Fruit fly (Drosophila melanogaster) whole organism, embryonic: ENCODE results near the gene CG7879.

ENCODE experiments used
- CG10321 ChIP-seq: fragments of 200-800 bp; sonication (Bioruptor generic); IDR thresholded peaks from 2 replicates; pipeline ENCODE4 v1.3.6; 2022; ENCODE audit warnings: missing biosample characterization, missing genetic modification characterization
- CG12155 ChIP-seq: fragments of 200-800 bp; sonication (Bioruptor generic); optimal IDR thresholded peaks from 3 replicates; lab custom pipeline; 2016; ENCODE audit warnings: missing biosample characterization, missing genetic modification characterization
- CG12299 ChIP-seq: fragments of 200-800 bp; sonication (Bioruptor generic); optimal IDR thresholded peaks from 2 replicates; lab custom pipeline; 2018; ENCODE audit warnings: missing biosample characterization, mild to moderate bottlenecking, missing genetic modification characterization
- CG12744 ChIP-seq: fragments of 200-800 bp; sonication (Bioruptor generic); optimal IDR thresholded peaks from 2 replicates; lab custom pipeline; 2016; ENCODE audit warnings: missing biosample characterization, missing genetic modification characterization
- CG13287 ChIP-seq: fragments of 200-800 bp; sonication (Bioruptor generic); IDR thresholded peaks from 2 replicates; pipeline ENCODE4 v1.3.6; 2022; ENCODE audit warnings: missing biosample characterization, missing genetic modification characterization; ENCODE audit not compliant: partially characterized antibody
- CG14014 ChIP-seq: fragments of 200-800 bp; sonication (Bioruptor generic); IDR thresholded peaks from 2 replicates; pipeline ENCODE4 v1.3.6; 2022; ENCODE audit warnings: missing biosample characterization, missing genetic modification characterization
- CG14050 ChIP-seq: fragments of 200-800 bp; sonication (Bioruptor generic); IDR thresholded peaks from 3 replicates; pipeline ENCODE4 v1.3.6; 2022; ENCODE audit warnings: missing biosample characterization, missing genetic modification characterization
- CG14441 ChIP-seq: fragments of 200-800 bp; sonication (Bioruptor generic); IDR thresholded peaks from 2 replicates; pipeline ENCODE4 v1.3.6; 2022; ENCODE audit warnings: missing biosample characterization, missing genetic modification characterization
- CG15514 ChIP-seq: fragments of 200-800 bp; sonication (Bioruptor generic); optimal IDR thresholded peaks from 3 replicates; lab custom pipeline; 2017; ENCODE audit warnings: missing biosample characterization, missing genetic modification characterization, mild to moderate bottlenecking, moderate library complexity, missing genetic modification reagents
- CG15696 ChIP-seq: fragments of 200-800 bp; sonication (Bioruptor generic); optimal IDR thresholded peaks from 2 replicates; lab custom pipeline; 2019; ENCODE audit warnings: missing biosample characterization, mild to moderate bottlenecking, missing genetic modification characterization, moderate library complexity
- CG1647 ChIP-seq: fragments of 200-800 bp; sonication (Bioruptor generic); optimal IDR thresholded peaks from 3 replicates; lab custom pipeline; 2016; ENCODE audit warnings: missing biosample characterization, missing genetic modification characterization
- CG16815 ChIP-seq: fragments of 200-800 bp; sonication (Bioruptor generic); optimal IDR thresholded peaks from 3 replicates; lab custom pipeline; 2017; ENCODE audit warnings: missing biosample characterization, mild to moderate bottlenecking, missing genetic modification characterization
- CG17328 ChIP-seq: fragments of 200-800 bp; sonication (Bioruptor generic); IDR thresholded peaks from 2 replicates; pipeline ENCODE4 v1.3.6; 2022; ENCODE audit warnings: missing biosample characterization, missing genetic modification characterization
- CG1792 ChIP-seq: fragments of 200-800 bp; sonication (Bioruptor generic); optimal IDR thresholded peaks from 2 replicates; lab custom pipeline; 2016; ENCODE audit warnings: missing biosample characterization, missing genetic modification characterization
- CG2202 ChIP-seq: fragments of 200-800 bp; sonication (Bioruptor generic); optimal IDR thresholded peaks from 2 replicates; lab custom pipeline; 2018; ENCODE audit warnings: missing biosample characterization, mild to moderate bottlenecking, missing genetic modification characterization
- CG30403 ChIP-seq: fragments of 200-800 bp; sonication (Bioruptor generic); optimal IDR thresholded peaks from 3 replicates; lab custom pipeline; 2016; ENCODE audit warnings: missing biosample characterization, missing genetic modification characterization
- CG31224 ChIP-seq: fragments of 200-800 bp; sonication (Bioruptor generic); IDR thresholded peaks from 2 replicates; pipeline ENCODE4 v1.3.6; 2022; ENCODE audit warnings: missing biosample characterization, missing genetic modification characterization
- CG31365 ChIP-seq: fragments of 200-800 bp; sonication (Bioruptor generic); optimal IDR thresholded peaks from 2 replicates; lab custom pipeline; 2018; ENCODE audit warnings: missing biosample characterization, mild to moderate bottlenecking, missing genetic modification characterization
- CG34376 ChIP-seq: fragments of 200-800 bp; sonication (Bioruptor generic); optimal IDR thresholded peaks from 2 replicates; lab custom pipeline; 2018; ENCODE audit warnings: missing biosample characterization, mild to moderate bottlenecking, missing genetic modification characterization
- CG6175 ChIP-seq: fragments of 200-800 bp; sonication (Bioruptor generic); IDR thresholded peaks from 3 replicates; pipeline ENCODE4 v1.3.6; 2022; ENCODE audit warnings: missing biosample characterization, missing genetic modification characterization
- CG7745 ChIP-seq: fragments of 200-800 bp; sonication (Bioruptor generic); optimal IDR thresholded peaks from 2 replicates; lab custom pipeline; 2018; ENCODE audit warnings: missing biosample characterization, mild to moderate bottlenecking, missing genetic modification characterization, moderate library complexity
- CG9437 ChIP-seq: fragments of 200-800 bp; sonication (Bioruptor generic); optimal IDR thresholded peaks from 2 replicates; lab custom pipeline; 2018; ENCODE audit warnings: missing biosample characterization, mild to moderate bottlenecking, missing genetic modification characterization
- CG9817 ChIP-seq: fragments of 200-800 bp; sonication (Bioruptor generic); optimal IDR thresholded peaks from 2 replicates; lab custom pipeline; 2018; ENCODE audit warnings: missing biosample characterization, mild to moderate bottlenecking, missing genetic modification characterization, moderate library complexity
- Dip3 ChIP-seq: fragments of 200-800 bp; sonication (Bioruptor generic); optimal IDR thresholded peaks from 3 replicates; lab custom pipeline; 2016; ENCODE audit warnings: missing biosample characterization, missing genetic modification characterization
- Dref ChIP-seq: fragments of 200-800 bp; sonication (Bioruptor generic); IDR thresholded peaks from 2 replicates; pipeline ENCODE4 v1.3.6; 2022; ENCODE audit warnings: missing biosample characterization, missing genetic modification characterization
- Ets97D ChIP-seq: fragments of 200-800 bp; sonication (Bioruptor generic); optimal IDR thresholded peaks from 3 replicates; lab custom pipeline; 2016; ENCODE audit warnings: missing biosample characterization, missing genetic modification characterization
- Hr3 ChIP-seq: fragments of 200-800 bp; sonication (Bioruptor generic); optimal IDR thresholded peaks from 3 replicates; lab custom pipeline; 2016; ENCODE audit warnings: missing biosample characterization, missing genetic modification characterization
- MTF-1 ChIP-seq: fragments of 200-800 bp; sonication (Bioruptor generic); optimal IDR thresholded peaks from 2 replicates; lab custom pipeline; 2018; ENCODE audit warnings: missing biosample characterization, mild to moderate bottlenecking, missing genetic modification characterization, borderline replicate concordance
- Med ChIP-seq: fragments of 200-800 bp; sonication (Bioruptor generic); peaks from one replicate; lab custom pipeline; 2016; ENCODE audit warnings: missing biosample characterization, missing genetic modification characterization, mild to moderate bottlenecking, inconsistent platforms, moderate library complexity
- NC2β ChIP-seq: fragments of 200-800 bp; sonication (Bioruptor generic); optimal IDR thresholded peaks from 2 replicates; lab custom pipeline; 2016; ENCODE audit warnings: missing biosample characterization, missing genetic modification characterization
- Nf-YA ChIP-seq: fragments of 200-800 bp; sonication (Bioruptor generic); IDR thresholded peaks from 2 replicates; pipeline ENCODE4 v1.3.6; 2022; ENCODE audit warnings: missing biosample characterization, missing genetic modification characterization
- Pdp1 ChIP-seq, 2 experiments: fragments of 200-800 bp; sonication (Bioruptor generic); optimal IDR thresholded peaks; 3 replicates each; lab custom pipeline; 2016; ENCODE audit warnings: missing biosample characterization in 2 of 2, missing genetic modification characterization in 2 of 2, mild to moderate bottlenecking in 1 of 2, moderate library complexity in 1 of 2
- Sry-δ ChIP-seq: fragments of 200-800 bp; sonication (Bioruptor generic); optimal IDR thresholded peaks from 2 replicates; lab custom pipeline; 2016; ENCODE audit warnings: missing biosample characterization, missing genetic modification characterization
- ac ChIP-seq: fragments of 200-800 bp; sonication (Bioruptor generic); optimal IDR thresholded peaks from 3 replicates; lab custom pipeline; 2017; ENCODE audit warnings: missing biosample characterization, mild to moderate bottlenecking, missing genetic modification characterization
- al ChIP-seq: fragments of 200-800 bp; sonication (Bioruptor generic); IDR thresholded peaks from 2 replicates; pipeline ENCODE4 v1.3.6; 2022; ENCODE audit warnings: missing biosample characterization, missing genetic modification characterization
- ato ChIP-seq: fragments of 200-800 bp; sonication (Bioruptor generic); IDR thresholded peaks from 2 replicates; pipeline ENCODE4 v1.3.6; 2022; ENCODE audit warnings: missing biosample characterization, missing genetic modification characterization; ENCODE audit not compliant: partially characterized antibody
- bowl ChIP-seq: fragments of 200-800 bp; sonication (Bioruptor generic); IDR thresholded peaks from 2 replicates; pipeline ENCODE4 v1.3.6; 2022; ENCODE audit warnings: missing biosample characterization, missing genetic modification characterization
- br ChIP-seq: fragments of >200 bp; optimal IDR thresholded peaks from 2 replicates; lab custom pipeline; 2017
- btn ChIP-seq: fragments of 200-800 bp; sonication (Bioruptor generic); optimal IDR thresholded peaks from 2 replicates; lab custom pipeline; 2016; ENCODE audit warnings: missing biosample characterization, missing genetic modification characterization
- chn ChIP-seq: fragments of 200-800 bp; sonication (Bioruptor generic); optimal IDR thresholded peaks from 2 replicates; lab custom pipeline; 2016; ENCODE audit warnings: missing biosample characterization, missing genetic modification characterization
- dimm ChIP-seq: fragments of 200-800 bp; sonication (Bioruptor generic); IDR thresholded peaks from 2 replicates; pipeline ENCODE4 v1.3.6; 2022; ENCODE audit warnings: missing biosample characterization, missing genetic modification characterization
- dm ChIP-seq: fragments of 200-800 bp; sonication (Bioruptor generic); optimal IDR thresholded peaks from 3 replicates; lab custom pipeline; 2016; ENCODE audit warnings: missing biosample characterization, missing genetic modification characterization
- gro ChIP-seq: fragments of 200-800 bp; sonication (Bioruptor generic); optimal IDR thresholded peaks from 2 replicates; lab custom pipeline; 2016; ENCODE audit warnings: missing biosample characterization, missing genetic modification characterization
- h ChIP-seq: fragments of >200 bp; optimal IDR thresholded peaks from 2 replicates; lab custom pipeline; 2017
- pzg ChIP-seq: fragments of 200-800 bp; sonication (Bioruptor generic); optimal IDR thresholded peaks from 3 replicates; lab custom pipeline; 2018; ENCODE audit warnings: missing biosample characterization, mild to moderate bottlenecking, missing genetic modification characterization, moderate library complexity
- sc ChIP-seq, 3 experiments: fragments of >200 bp in 2 of 3; fragments of 200-800 bp in 1 of 3; sonication (Bioruptor generic) in 1 of 3; optimal IDR thresholded peaks; 2 replicates in 2 of 3; 3 replicates in 1 of 3; lab custom pipeline; 2017; ENCODE audit warnings: mild to moderate bottlenecking in 1 of 3, missing biosample characterization in 1 of 3, missing genetic modification characterization in 1 of 3, missing genetic modification reagents in 1 of 3
- slp2 ChIP-seq: fragments of 200-800 bp; sonication (Bioruptor generic); optimal IDR thresholded peaks from 2 replicates; lab custom pipeline; 2016; ENCODE audit warnings: missing biosample characterization, missing genetic modification characterization
- sug ChIP-seq: fragments of 200-800 bp; optimal IDR thresholded peaks from 2 replicates; lab custom pipeline; 2019; ENCODE audit warnings: missing biosample characterization, mild to moderate bottlenecking, missing genetic modification characterization, moderate library complexity
- tna ChIP-seq: fragments of 200-800 bp; sonication (Bioruptor generic); IDR thresholded peaks from 2 replicates; pipeline ENCODE4 v1.3.6; 2022; ENCODE audit warnings: missing biosample characterization, missing genetic modification characterization; ENCODE audit not compliant: partially characterized antibody
- trem ChIP-seq: fragments of 200-800 bp; optimal IDR thresholded peaks from 3 replicates; lab custom pipeline; 2019; ENCODE audit warnings: missing biosample characterization, mild to moderate bottlenecking, missing genetic modification characterization, moderate library complexity
- zen2 ChIP-seq: fragments of 200-800 bp; sonication (Bioruptor generic); IDR thresholded peaks from 3 replicates; pipeline ENCODE4 v1.3.6; 2022; ENCODE audit warnings: missing biosample characterization, missing genetic modification characterization; ENCODE audit not compliant: partially characterized antibody
- zfh1 ChIP-seq: fragments of 200-800 bp; sonication (Bioruptor generic); IDR thresholded peaks from 3 replicates; pipeline ENCODE4 v1.3.6; 2022; ENCODE audit warnings: missing biosample characterization, missing genetic modification characterization

Gene CG7879

dm6 chr3L:1584003-1584402 is 15.6 kb upstream of the CG7879 start (continued):
- TF ChIP-seq CG6175 (GFP tag; lab: Robert Waterston, UW) (no peak), CG14441 (peak; percentile 76), Nf-YA (no peak), btn (GFP tag; lab: Kevin White, UChicago) (no peak), CG16815 (peak; percentile 47), NC2β (GFP tag; lab: Kevin White, UChicago) (peak; percentile 64), CG9817 (tag; lab: Kevin White, UChicago) (peak; percentile 39), CG17328 (GFP tag; lab: Robert Waterston, UW) (peak; percentile 78), Med (GFP tag; lab: Kevin White, UChicago) (peak; percentile 93), bowl (peak; percentile 57; the same call in 1 of the 2 replicates), CG14050 (GFP tag; lab: Robert Waterston, UW) (peak; percentile 64; the same call in 2 of the 3 replicates), MTF-1 (GFP tag; lab: Kevin White, UChicago) (no peak), gro (GFP tag; lab: Kevin White, UChicago) (no peak), pzg (GFP tag; lab: Kevin White, UChicago) (no peak), Ets97D (GFP tag; lab: Kevin White, UChicago) (no peak), CG12155 (GFP tag; lab: Kevin White, UChicago) (peak; percentile 46), slp2 (peak; percentile 61), CG31224 (GFP tag; lab: Robert Waterston, UW) (peak; percentile 27; the same call in 1 of the 2 replicates), Hr3 (GFP tag; lab: Kevin White, UChicago) (peak; percentile 63), br (lab: Kevin White, UChicago) (no peak), zen2 (GFP tag; lab: Robert Waterston, UW) (no peak), CG12744 (GFP tag; lab: Kevin White, UChicago) (peak; percentile 48), h (lab: Kevin White, UChicago) (no peak), CG1647 (no peak), Dip3 (GFP tag; lab: Kevin White, UChicago) (peak; percentile 25), ac (GFP tag; lab: Kevin White, UChicago) (peak; percentile 0), dimm (no peak), CG34376 (no peak), CG7745 (tag; lab: Kevin White, UChicago) (no peak), CG15696 (tag; lab: Kevin White, UChicago) (no peak), dm (GFP tag; lab: Kevin White, UChicago) (no peak), sc (optimal IDR thresholded peaks at IDR 0.05; lab: Kevin White, UChicago) (no peak), sc (GFP tag; optimal IDR thresholded peaks at IDR 0.05; lab: Kevin White, UChicago) (peak; percentile 67), zfh1 (GFP tag; lab: Robert Waterston, UW) (peak; percentile 82; the same call in 2 of the 3 replicates), CG10321 (GFP tag; lab: Robert Waterston, UW) (no peak), CG9437 (GFP tag; lab: Kevin White, UChicago) (peak; percentile 30), tna (GFP tag; lab: Robert Waterston, UW) (no peak), CG1792 (GFP tag; lab: Kevin White, UChicago) (no peak), ato (GFP tag; lab: Robert Waterston, UW) (no peak), CG12299 (tag; lab: Kevin White, UChicago) (no peak), CG2202 (tag; lab: Kevin White, UChicago) (peak; percentile 46), al (no peak), CG15514 (GFP tag; lab: Kevin White, UChicago) (no peak), CG14014 (peak; percentile 48; the same call in 1 of the 2 replicates), Pdp1 (GFP tag; optimal IDR thresholded peaks at IDR 0.05; lab: Kevin White, UChicago) (peak; percentile 43 to 59), CG30403 (peak; percentile 68), chn (peak; percentile 66), Sry-δ (no peak), CG31365 (tag; lab: Kevin White, UChicago) (no peak), sug (tag; lab: Kevin White, UChicago) (no peak), CG13287 (no peak), Dref (GFP tag; lab: Robert Waterston, UW) (no peak), trem (peak; percentile 0)
